Worm (Caenorhabditis elegans) whole organism, L2 larva: Measurements from ENCODE around the gene dmsr-1.

Source experiments
- aly-2 ChIP-seq: fragments of 150-350 bp; optimal IDR thresholded peaks from 2 replicates; lab custom pipeline; 2014; ENCODE audit warnings: missing biosample characterization, missing genetic modification characterization
- dmd-4 ChIP-seq: sonication (generic microtip); optimal IDR thresholded peaks from 2 replicates; lab custom pipeline; 2017; ENCODE audit warnings: missing biosample characterization, missing genetic modification characterization
- egl-27 ChIP-seq: sonication (generic microtip); optimal IDR thresholded peaks from 3 replicates; lab custom pipeline; 2017; ENCODE audit warnings: missing biosample characterization, missing genetic modification reagents, missing genetic modification characterization
- fos-1 ChIP-seq: fragments of 150-350 bp; optimal IDR thresholded peaks from 2 replicates; lab custom pipeline; 2014; ENCODE audit warnings: missing biosample characterization, missing genetic modification characterization
- lin-13 ChIP-seq: fragments of 150-350 bp; optimal IDR thresholded peaks from 2 replicates; lab custom pipeline; 2014; ENCODE audit warnings: missing biosample characterization, missing genetic modification reagents, missing genetic modification characterization
- nhr-11 ChIP-seq: fragments of 150-350 bp; optimal IDR thresholded peaks from 2 replicates; lab custom pipeline; 2014; ENCODE audit warnings: missing biosample characterization, missing genetic modification characterization
- nhr-25 ChIP-seq: fragments of 150-350 bp; sonication (generic microtip); optimal IDR thresholded peaks from 3 replicates; lab custom pipeline; 2014; ENCODE audit warnings: missing biosample characterization, missing genetic modification characterization
- skn-1 ChIP-seq: sonication (generic microtip); optimal IDR thresholded peaks from 2 replicates; lab custom pipeline; 2017; ENCODE audit warnings: missing biosample characterization, missing genetic modification characterization
- sma-3 ChIP-seq: sonication (generic microtip); optimal IDR thresholded peaks from 2 replicates; lab custom pipeline; 2016; ENCODE audit warnings: missing genetic modification reagents, missing genetic modification characterization, missing compliant biosample characterization
- snpc-4 ChIP-seq: fragments of 150-350 bp; optimal IDR thresholded peaks from 2 replicates; lab custom pipeline; 2014; ENCODE audit warnings: missing biosample characterization, missing genetic modification characterization
- ztf-4 ChIP-seq: fragments of 150-350 bp; optimal IDR thresholded peaks from 2 replicates; lab custom pipeline; 2014; ENCODE audit warnings: missing biosample characterization, missing genetic modification characterization

ce11 chrV:11484404-11484803, 45.8 kb downstream of the dmsr-1 start:
- TF ChIP-seq nhr-11 (tag; lab: Kevin White, UChicago), result no peak
- no peak for TF ChIP-seq egl-27
- no peak for TF ChIP-seq snpc-4
- TF ChIP-seq aly-2 (tag; lab: Kevin White, UChicago), result no peak
- no peak for TF ChIP-seq lin-13
- no peak for TF ChIP-seq skn-1 (tag; lab: Kevin White, UChicago)
- TF ChIP-seq fos-1 (tag; lab: Kevin White, UChicago), result no peak
- TF ChIP-seq dmd-4, result no peak
- no peak for TF ChIP-seq ztf-4 (tag; lab: Kevin White, UChicago)
- TF ChIP-seq nhr-25 (tag; lab: Kevin White, UChicago), result no peak
- TF ChIP-seq sma-3, result no peak
